Worm (Caenorhabditis elegans) whole organism, L1 larva: Measurements from ENCODE around the gene srh-132.

ENCODE experiments used
- C04F5.9 ChIP-seq: sonication (generic microtip); optimal IDR thresholded peaks from 2 replicates; lab custom pipeline; 2016; ENCODE audit warnings: missing genetic modification characterization, missing compliant biosample characterization
- aha-1 ChIP-seq: fragments of 150-350 bp; optimal IDR thresholded peaks from 2 replicates; lab custom pipeline; 2014; ENCODE audit warnings: missing biosample characterization, missing genetic modification characterization
- aly-2 ChIP-seq: fragments of 150-350 bp; optimal IDR thresholded peaks from 2 replicates; lab custom pipeline; 2014; ENCODE audit warnings: missing biosample characterization, missing genetic modification characterization
- blmp-1 ChIP-seq: fragments of 150-350 bp; optimal IDR thresholded peaks from 2 replicates; lab custom pipeline; 2014; ENCODE audit warnings: missing biosample characterization, missing genetic modification characterization
- ceh-82 ChIP-seq, 3 experiments: fragments of 150-350 bp in 1 of 3; sonication (generic microtip) in 2 of 3; optimal IDR thresholded peaks; 2 replicates each; lab custom pipeline; 2014 to 2017; ENCODE audit warnings: missing biosample characterization in 3 of 3, missing genetic modification characterization in 3 of 3
- ces-1 ChIP-seq: fragments of 150-350 bp; optimal IDR thresholded peaks from 2 replicates; lab custom pipeline; 2014; ENCODE audit warnings: missing biosample characterization, missing genetic modification reagents, missing genetic modification characterization
- dsc-1 ChIP-seq: sonication (generic microtip); optimal IDR thresholded peaks from 2 replicates; lab custom pipeline; 2016; ENCODE audit warnings: mild to moderate bottlenecking, missing genetic modification characterization, missing compliant biosample characterization
- egl-27 ChIP-seq, 2 experiments: fragments of 150-350 bp in 1 of 2; sonication (generic microtip); optimal IDR thresholded peaks; 3 replicates each; lab custom pipeline; 2017 to 2018; ENCODE audit warnings: missing biosample characterization in 2 of 2, missing genetic modification characterization in 2 of 2, missing genetic modification reagents in 2 of 2
- elt-2 ChIP-seq: sonication (generic microtip); optimal IDR thresholded peaks from 2 replicates; lab custom pipeline; 2016; ENCODE audit warnings: missing genetic modification characterization, mild to moderate bottlenecking, inconsistent platforms, missing compliant biosample characterization, missing genetic modification reagents
- hlh-17 ChIP-seq: fragments of 200-800 bp; sonication (Bioruptor generic); optimal IDR thresholded peaks from 2 replicates; lab custom pipeline; 2018; ENCODE audit warnings: missing genetic modification characterization, mild to moderate bottlenecking, missing compliant biosample characterization, moderate library complexity, borderline replicate concordance
- isw-1 ChIP-seq: fragments of 200-800 bp; sonication (Bioruptor generic); IDR thresholded peaks from 2 replicates; pipeline ENCODE4 v1.3.6; 2022; ENCODE audit warnings: missing genetic modification characterization, missing compliant biosample characterization
- jun-1 ChIP-seq: fragments of 150-350 bp; optimal IDR thresholded peaks from 2 replicates; lab custom pipeline; 2014; ENCODE audit warnings: missing biosample characterization, missing genetic modification reagents, missing genetic modification characterization
- mdl-1 ChIP-seq, 2 experiments: fragments of 150-350 bp; optimal IDR thresholded peaks; 2 replicates each; lab custom pipeline; 2014 to 2017; ENCODE audit warnings: missing biosample characterization in 2 of 2, missing genetic modification characterization in 2 of 2, inconsistent platforms in 1 of 2
- mep-1 ChIP-seq: fragments of 150-350 bp; optimal IDR thresholded peaks from 2 replicates; lab custom pipeline; 2014; ENCODE audit warnings: missing biosample characterization, missing genetic modification characterization
- nhr-28 ChIP-seq: fragments of 150-350 bp; optimal IDR thresholded peaks from 2 replicates; lab custom pipeline; 2014; ENCODE audit warnings: missing biosample characterization, missing genetic modification characterization
- nhr-71 ChIP-seq: sonication (generic microtip); optimal IDR thresholded peaks from 2 replicates; lab custom pipeline; 2016; ENCODE audit warnings: mild to moderate bottlenecking, missing genetic modification characterization, moderate library complexity, missing compliant biosample characterization
- nhr-90 ChIP-seq: sonication (generic microtip); optimal IDR thresholded peaks from 2 replicates; lab custom pipeline; 2016; ENCODE audit warnings: mild to moderate bottlenecking, missing genetic modification characterization, missing compliant biosample characterization; ENCODE audit not compliant: poor library complexity
- pag-3 ChIP-seq: sonication (generic microtip); optimal IDR thresholded peaks from 2 replicates; lab custom pipeline; 2017; ENCODE audit warnings: missing genetic modification characterization, mild to moderate bottlenecking, missing compliant biosample characterization, antibody characterized with exemption, borderline replicate concordance; ENCODE audit not compliant: insufficient read depth
- skn-1 ChIP-seq: fragments of 150-350 bp; optimal IDR thresholded peaks from 2 replicates; lab custom pipeline; 2014; ENCODE audit warnings: missing biosample characterization, missing genetic modification characterization
- snpc-4 ChIP-seq: fragments of 150-350 bp; optimal IDR thresholded peaks from 2 replicates; lab custom pipeline; 2014; ENCODE audit warnings: missing biosample characterization, missing genetic modification characterization
- snu-23 ChIP-seq: sonication (generic microtip); optimal IDR thresholded peaks from 2 replicates; lab custom pipeline; 2016; ENCODE audit warnings: missing genetic modification characterization, missing compliant biosample characterization
- sox-4 ChIP-seq: sonication (generic microtip); optimal IDR thresholded peaks from 2 replicates; lab custom pipeline; 2016; ENCODE audit warnings: missing genetic modification characterization, missing compliant biosample characterization
- sup-37 ChIP-seq: fragments of 200-800 bp; sonication (Bioruptor generic); optimal IDR thresholded peaks from 2 replicates; lab custom pipeline; 2018; ENCODE audit warnings: mild to moderate bottlenecking, missing genetic modification characterization, missing compliant biosample characterization
- tbx-2 ChIP-seq: sonication (generic microtip); optimal IDR thresholded peaks from 2 replicates; lab custom pipeline; 2016; ENCODE audit warnings: missing genetic modification characterization, missing compliant biosample characterization
- tlp-1 ChIP-seq: fragments of 150-350 bp; optimal IDR thresholded peaks from 2 replicates; lab custom pipeline; 2014; ENCODE audit warnings: missing biosample characterization, missing genetic modification characterization
- unc-130 ChIP-seq: fragments of 150-350 bp; optimal IDR thresholded peaks from 2 replicates; lab custom pipeline; 2017; ENCODE audit warnings: missing biosample characterization, missing genetic modification characterization, inconsistent platforms
- unc-30 ChIP-seq: sonication (generic microtip); optimal IDR thresholded peaks from 2 replicates; lab custom pipeline; 2017; ENCODE audit warnings: missing biosample characterization, missing genetic modification characterization
- unc-86 ChIP-seq: sonication (generic microtip); optimal IDR thresholded peaks from 2 replicates; lab custom pipeline; 2016; ENCODE audit warnings: missing genetic modification characterization, missing compliant biosample characterization
- vab-15 ChIP-seq: sonication (generic microtip); optimal IDR thresholded peaks from 2 replicates; lab custom pipeline; 2017; ENCODE audit warnings: missing genotype, mild to moderate bottlenecking, missing genetic modification characterization, missing compliant biosample characterization
- zag-1 ChIP-seq: fragments of 150-350 bp; optimal IDR thresholded peaks from 2 replicates; lab custom pipeline; 2014; ENCODE audit warnings: missing biosample characterization, missing genetic modification characterization
- zip-4 ChIP-seq: fragments of 200-800 bp; sonication (Bioruptor generic); optimal IDR thresholded peaks from 2 replicates; lab custom pipeline; 2018; ENCODE audit warnings: mild to moderate bottlenecking, missing genetic modification characterization, moderate library complexity, missing compliant biosample characterization
- ztf-11 ChIP-seq, 2 experiments: sonication (generic microtip); optimal IDR thresholded peaks; 2 replicates each; lab custom pipeline; 2016 to 2017; ENCODE audit warnings: missing genetic modification characterization in 2 of 2, missing biosample characterization in 1 of 2, missing compliant biosample characterization in 1 of 2
- ztf-4 ChIP-seq: fragments of 150-350 bp; optimal IDR thresholded peaks from 2 replicates; lab custom pipeline; 2014; ENCODE audit warnings: missing biosample characterization, missing genetic modification characterization

The srh-132 gene

ce11 chrV:17458069-17458468 lies 48.0 kb downstream of the srh-132 start, which contains the start of gene str-200:
Gene str-200 (minus strand): TSS chrV:17458169.
- TF ChIP-seq ztf-4 (tag; lab: Kevin White, UChicago): no peak
- no peak for TF ChIP-seq isw-1
- TF ChIP-seq unc-130 (tag; lab: Kevin White, UChicago): no peak
- TF ChIP-seq blmp-1: no peak
- no peak for TF ChIP-seq sup-37 (GFP tag; lab: Kevin White, UChicago)
- no peak for TF ChIP-seq C04F5.9
- TF ChIP-seq aha-1 (tag; lab: Kevin White, UChicago): no peak
- no peak for TF ChIP-seq skn-1 (tag; lab: Kevin White, UChicago)
- no peak for TF ChIP-seq tlp-1 (tag; lab: Kevin White, UChicago)
- TF ChIP-seq zag-1 (tag; lab: Kevin White, UChicago): no peak
- no peak for TF ChIP-seq ces-1 (GFP tag; lab: Kevin White, UChicago)
- no peak for TF ChIP-seq mep-1 (tag; lab: Kevin White, UChicago)
- no peak for TF ChIP-seq zip-4
- TF ChIP-seq dsc-1 (tag; lab: Kevin White, UChicago): no peak
- no peak for TF ChIP-seq sox-4 (tag; lab: Kevin White, UChicago)
- TF ChIP-seq ceh-82 (tag; optimal IDR thresholded peaks at IDR 0.05; lab: Kevin White, UChicago): no peak
- TF ChIP-seq vab-15: no peak

DNA sequence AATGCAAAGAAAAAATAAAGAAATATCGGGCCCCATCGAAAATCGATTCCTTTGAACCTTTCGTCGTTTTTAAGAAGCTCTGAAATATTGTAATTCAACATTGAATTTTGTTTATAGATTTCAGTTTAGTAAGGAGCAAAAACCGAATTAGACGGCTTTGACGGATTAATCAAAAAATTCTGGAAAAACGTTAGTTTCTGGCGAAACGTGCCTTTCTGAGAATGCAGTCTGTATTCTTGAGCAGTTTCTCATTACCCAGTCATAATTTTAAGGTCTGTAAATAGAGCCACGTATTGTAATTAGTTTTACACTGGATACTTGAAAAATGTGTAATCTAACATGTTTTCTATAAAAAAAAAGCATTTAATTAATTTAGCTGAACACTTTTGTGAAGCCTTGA lies 50.0 kb downstream of the srh-132 start, which contains the start of gene srz-48:
TSS of gene srz-48 (minus strand) at position 101 of the 400 bp plus-strand sequence.
- TF ChIP-seq elt-2 (no peak), snu-23 (GFP tag; lab: Kevin White, UChicago) (no peak), aly-2 (tag; lab: Kevin White, UChicago) (no peak), snpc-4 (tag; lab: Kevin White, UChicago) (no peak), mdl-1 (tag; optimal IDR thresholded peaks at IDR 0.05; lab: Kevin White, UChicago) (no peak), nhr-90 (tag; lab: Kevin White, UChicago) (no peak), tbx-2 (no peak), egl-27 (tag; optimal IDR thresholded peaks at IDR 0.05; lab: Kevin White, UChicago) (no peak), jun-1 (no peak), sup-37 (GFP tag; lab: Kevin White, UChicago) (no peak), nhr-28 (no peak), unc-30 (tag; lab: Kevin White, UChicago) (no peak), zip-4 (no peak), ztf-11 (tag; optimal IDR thresholded peaks at IDR 0.05; lab: Kevin White, UChicago) (no peak), unc-86 (tag; lab: Kevin White, UChicago) (no peak), nhr-71 (tag; lab: Kevin White, UChicago) (no peak), hlh-17 (GFP tag; lab: Kevin White, UChicago) (no peak), vab-15 (no peak), pag-3 (tag; lab: Kevin White, UChicago) (no peak), mep-1 (tag; lab: Kevin White, UChicago) (no peak)
